Worm (Caenorhabditis elegans) whole organism, young adult: ENCODE measurements around the gene Y65A5A.2.

Experiments used
- C17E4.6 ChIP-seq: fragments of 200-800 bp; sonication (Bioruptor generic); IDR thresholded peaks from 2 replicates; pipeline ENCODE4 v1.3.6; 2022; ENCODE audit warnings: missing genetic modification reagents, missing genetic modification characterization, missing compliant biosample characterization
- F10E7.11 ChIP-seq: sonication (generic microtip); optimal IDR thresholded peaks from 2 replicates; lab custom pipeline; 2017; ENCODE audit warnings: mild to moderate bottlenecking, missing genetic modification characterization, moderate library complexity, missing compliant biosample characterization
- F33H1.4 ChIP-seq: fragments of 200-800 bp; sonication (Bioruptor generic); IDR thresholded peaks from 2 replicates; pipeline ENCODE4 v1.3.6; 2022; ENCODE audit warnings: missing genetic modification reagents, missing genetic modification characterization, missing compliant biosample characterization
- F37B4.10 ChIP-seq: fragments of 200-800 bp; sonication (Bioruptor generic); IDR thresholded peaks from 2 replicates; pipeline ENCODE4 v1.3.6; 2022; ENCODE audit warnings: missing genetic modification characterization, missing compliant biosample characterization
- F55B11.4 ChIP-seq: sonication (generic microtip); optimal IDR thresholded peaks from 2 replicates; lab custom pipeline; 2016; ENCODE audit warnings: missing compliant biosample characterization, missing genetic modification characterization, borderline replicate concordance; ENCODE audit not compliant: insufficient read depth
- athp-1 ChIP-seq: sonication (generic microtip); optimal IDR thresholded peaks from 2 replicates; lab custom pipeline; 2017; ENCODE audit warnings: mild to moderate bottlenecking, missing genetic modification characterization, missing compliant biosample characterization
- attf-6 ChIP-seq: fragments of 200-800 bp; sonication (Bioruptor generic); IDR thresholded peaks from 2 replicates; pipeline ENCODE4 v1.3.6; 2022; ENCODE audit warnings: missing genetic modification reagents, missing genetic modification characterization, missing compliant biosample characterization
- bed-2 ChIP-seq: fragments of 200-800 bp; sonication (Bioruptor generic); IDR thresholded peaks from 2 replicates; pipeline ENCODE4 v1.3.6; 2022; ENCODE audit warnings: missing genetic modification reagents, missing genetic modification characterization, missing compliant biosample characterization
- ccch-3 ChIP-seq: fragments of 200-800 bp; sonication (Bioruptor generic); optimal IDR thresholded peaks from 2 replicates; lab custom pipeline; 2018; ENCODE audit warnings: mild to moderate bottlenecking, missing genetic modification characterization, missing compliant biosample characterization
- dox-1 ChIP-seq: fragments of 200-800 bp; sonication (Bioruptor generic); IDR thresholded peaks from 2 replicates; pipeline ENCODE4 v1.3.6; 2022; ENCODE audit warnings: missing genetic modification reagents, missing genetic modification characterization, missing compliant biosample characterization
- dpl-1 ChIP-seq: fragments of 150-350 bp; optimal IDR thresholded peaks from 2 replicates; lab custom pipeline; 2014; ENCODE audit warnings: missing biosample characterization, missing genetic modification reagents, missing genetic modification characterization
- efl-1 ChIP-seq: fragments of 150-350 bp; optimal IDR thresholded peaks from 2 replicates; lab custom pipeline; 2014; ENCODE audit warnings: missing biosample characterization, missing genetic modification reagents, missing genetic modification characterization
- egrh-3 ChIP-seq: fragments of 200-800 bp; sonication (Bioruptor generic); IDR thresholded peaks from 2 replicates; pipeline ENCODE4 v1.3.6; 2022; ENCODE audit warnings: missing genetic modification reagents, missing genetic modification characterization, missing compliant biosample characterization
- ekl-4 ChIP-seq: fragments of 200-800 bp; sonication (Bioruptor generic); IDR thresholded peaks from 2 replicates; pipeline ENCODE4 v1.3.6; 2022; ENCODE audit warnings: missing genetic modification reagents, missing genetic modification characterization, missing compliant biosample characterization
- hmg-1.2 ChIP-seq: fragments of 200-800 bp; sonication (Bioruptor generic); IDR thresholded peaks from 2 replicates; pipeline ENCODE4 v1.3.6; 2022; ENCODE audit warnings: missing genetic modification reagents, missing genetic modification characterization, missing compliant biosample characterization
- hrde-1 ChIP-seq: sonication (generic microtip); optimal IDR thresholded peaks from 2 replicates; lab custom pipeline; 2016; ENCODE audit warnings: missing genetic modification characterization, mild to moderate bottlenecking, missing compliant biosample characterization, moderate library complexity, missing genotype, missing genetic modification reagents, borderline replicate concordance
- hsf-1 ChIP-seq: fragments of 200-800 bp; sonication (Bioruptor generic); IDR thresholded peaks from 2 replicates; pipeline ENCODE4 v1.3.6; 2022; ENCODE audit warnings: missing genetic modification reagents, missing genetic modification characterization, missing compliant biosample characterization
- let-526 ChIP-seq: fragments of 200-800 bp; sonication (Bioruptor generic); IDR thresholded peaks from 2 replicates; pipeline ENCODE4 v1.3.6; 2022; ENCODE audit warnings: missing genetic modification reagents, missing genetic modification characterization, missing compliant biosample characterization
- let-607 ChIP-seq, 2 experiments: fragments of 200-800 bp in 1 of 2; sonication (Bioruptor generic) in 1 of 2; sonication (generic microtip) in 1 of 2; optimal IDR thresholded peaks; 2 replicates each; lab custom pipeline; 2016 to 2018; ENCODE audit warnings: mild to moderate bottlenecking in 2 of 2, missing compliant biosample characterization in 2 of 2, missing genetic modification characterization in 2 of 2, moderate library complexity in 2 of 2, missing genotype in 1 of 2
- lin-26 ChIP-seq: fragments of 200-800 bp; sonication (Bioruptor generic); IDR thresholded peaks from 2 replicates; pipeline ENCODE4 v1.3.6; 2022; ENCODE audit warnings: missing genetic modification reagents, missing genetic modification characterization, missing compliant biosample characterization
- lin-35 ChIP-seq, 3 experiments: fragments of 150-350 bp in 2 of 3; sonication (generic microtip) in 1 of 3; optimal IDR thresholded peaks; 2 replicates each; lab custom pipeline; 2014 to 2018; ENCODE audit warnings: missing biosample characterization in 3 of 3, missing genetic modification characterization in 3 of 3, missing genetic modification reagents in 3 of 3
- madf-10 ChIP-seq: sonication (generic microtip); optimal IDR thresholded peaks from 2 replicates; lab custom pipeline; 2016; ENCODE audit warnings: mild to moderate bottlenecking, missing genetic modification characterization, missing compliant biosample characterization
- madf-6 ChIP-seq: fragments of 200-800 bp; sonication (Bioruptor generic); IDR thresholded peaks from 2 replicates; pipeline ENCODE4 v1.3.6; 2022; ENCODE audit warnings: missing genetic modification reagents, missing genetic modification characterization, missing compliant biosample characterization
- mcd-1 ChIP-seq: fragments of 200-800 bp; sonication (Bioruptor generic); IDR thresholded peaks from 2 replicates; pipeline ENCODE4 v1.3.6; 2022; ENCODE audit warnings: missing genetic modification reagents, missing genetic modification characterization, missing compliant biosample characterization
- mel-28 ChIP-seq: sonication (generic microtip); optimal IDR thresholded peaks from 2 replicates; lab custom pipeline; 2016; ENCODE audit warnings: borderline replicate concordance, mild to moderate bottlenecking, missing genetic modification characterization, missing compliant biosample characterization
- mxl-1 ChIP-seq: sonication (generic microtip); optimal IDR thresholded peaks from 2 replicates; lab custom pipeline; 2016; ENCODE audit warnings: missing genetic modification characterization, missing compliant biosample characterization
- nhr-90 ChIP-seq: sonication (generic microtip); optimal IDR thresholded peaks from 2 replicates; lab custom pipeline; 2016; ENCODE audit warnings: missing genotype, mild to moderate bottlenecking, missing genetic modification characterization, missing compliant biosample characterization
- pbrm-1 ChIP-seq: fragments of 200-800 bp; sonication (Bioruptor generic); IDR thresholded peaks from 2 replicates; pipeline ENCODE4 v1.3.6; 2022; ENCODE audit warnings: missing genetic modification reagents, missing genetic modification characterization, missing compliant biosample characterization
- rec-8 ChIP-seq, 2 experiments: sonication (generic microtip); optimal IDR thresholded peaks; 2 replicates each; lab custom pipeline; 2016; ENCODE audit warnings: mild to moderate bottlenecking in 2 of 2, missing genetic modification characterization in 2 of 2, missing genetic modification reagents in 2 of 2, missing genotype in 2 of 2, missing biosample characterization in 1 of 2, missing compliant biosample characterization in 1 of 2, moderate library complexity in 1 of 2
- snpc-3.4 ChIP-seq: sonication (generic microtip); optimal IDR thresholded peaks from 2 replicates; lab custom pipeline; 2017; ENCODE audit warnings: missing genetic modification characterization, mild to moderate bottlenecking, missing compliant biosample characterization, antibody characterized with exemption, moderate library complexity, missing genotype, missing genetic modification reagents
- snpc-4 ChIP-seq, 5 experiments: fragments of 150-350 bp in 1 of 5; sonication (generic microtip) in 4 of 5; optimal IDR thresholded peaks; 2 replicates each; lab custom pipeline; 2014 to 2018; ENCODE audit warnings: missing genetic modification characterization in 5 of 5, missing biosample characterization in 3 of 5, antibody characterized with exemption in 2 of 5, mild to moderate bottlenecking in 2 of 5, missing compliant biosample characterization in 2 of 5, missing genotype in 2 of 5, moderate library complexity in 2 of 5, missing genetic modification reagents in 1 of 5
- ztf-26 ChIP-seq: sonication (generic microtip); optimal IDR thresholded peaks from 2 replicates; lab custom pipeline; 2017; ENCODE audit warnings: missing genetic modification characterization, missing compliant biosample characterization
- ztf-6 ChIP-seq: fragments of 200-800 bp; sonication (Bioruptor generic); IDR thresholded peaks from 2 replicates; pipeline ENCODE4 v1.3.6; 2022; ENCODE audit warnings: missing genetic modification reagents, missing genetic modification characterization, missing compliant biosample characterization

The Y65A5A.2 gene

ce11 chrIV:16381933-16382591 lies 29.8 kb upstream of the Y65A5A.2 start, which contains the start of gene Y7A9D.1 (continued):
- TF ChIP-seq hrde-1 = peak; percentile 41
- peak; percentile 92 for TF ChIP-seq snpc-4 (GFP tag; optimal IDR thresholded peaks at IDR 0.05; lab: Kevin White, UChicago)
- peak in 3 of 4 experiments; percentile 95 to 98 (median 97) for TF ChIP-seq snpc-4 (tag; optimal IDR thresholded peaks at IDR 0.05; lab: Kevin White, UChicago)
- no peak for TF ChIP-seq F55B11.4 (tag; lab: Kevin White, UChicago)
- no peak for TF ChIP-seq ccch-3 (GFP tag; lab: Kevin White, UChicago)
- peak; percentile 74 for TF ChIP-seq hsf-1
- TF ChIP-seq bed-2 = no peak
- TF ChIP-seq ztf-26 (tag; lab: Kevin White, UChicago) = peak; percentile 45
- TF ChIP-seq attf-6 (GFP tag; lab: Robert Waterston, UW) = peak; percentile 99
- peak; percentile 78 for TF ChIP-seq snpc-3.4 (tag; lab: Kevin White, UChicago)
- TF ChIP-seq mel-28 (tag; lab: Kevin White, UChicago) = no peak
- peak in 1 of 2 experiments; percentile 19 for TF ChIP-seq let-607 (tag; optimal IDR thresholded peaks at IDR 0.05; lab: Kevin White, UChicago)
- TF ChIP-seq F37B4.10 (GFP tag; lab: Robert Waterston, UW) = 0 out of 2 replicates have a peak, but pooled peaks have one; percentile 49
- TF ChIP-seq let-526 (GFP tag; lab: Robert Waterston, UW) = peak; percentile 62; the same call in 1 of the 2 replicates
- peak in 1 of 2 experiments; percentile 20 for TF ChIP-seq rec-8 (tag; optimal IDR thresholded peaks at IDR 0.05; lab: Kevin White, UChicago)
- TF ChIP-seq mcd-1 (GFP tag; lab: Robert Waterston, UW) = peak; percentile 69
- TF ChIP-seq lin-35 (GFP tag; optimal IDR thresholded peaks at IDR 0.05; lab: Kevin White, UChicago) = peak in 1 of 3 experiments; percentile 40
- no peak for TF ChIP-seq madf-6 (GFP tag; lab: Robert Waterston, UW)
- TF ChIP-seq C17E4.6 (GFP tag; lab: Robert Waterston, UW) = 0 out of 2 replicates have a peak, but pooled peaks have one; percentile 36
- peak; percentile 85 for TF ChIP-seq lin-26 (GFP tag; lab: Robert Waterston, UW)
- TF ChIP-seq egrh-3 (GFP tag; lab: Robert Waterston, UW) = peak; percentile 36
- TF ChIP-seq F33H1.4 (GFP tag; lab: Robert Waterston, UW) = 0 out of 2 replicates have a peak, but pooled peaks have one; percentile 15
- no peak for TF ChIP-seq dox-1 (GFP tag; lab: Robert Waterston, UW)
- no peak for TF ChIP-seq ztf-6 (GFP tag; lab: Robert Waterston, UW)
- no peak for TF ChIP-seq pbrm-1
- TF ChIP-seq nhr-90 = peak; percentile 53
- TF ChIP-seq hmg-1.2 (GFP tag; lab: Robert Waterston, UW) = peak; percentile 74
- TF ChIP-seq madf-10 (tag; lab: Kevin White, UChicago) = peak; percentile 43
- TF ChIP-seq mxl-1 (tag; lab: Kevin White, UChicago) = no peak
- no peak for TF ChIP-seq dpl-1
- TF ChIP-seq ekl-4 = peak; percentile 66
- TF ChIP-seq F10E7.11 = peak; percentile 31
- no peak for TF ChIP-seq efl-1 (GFP tag; lab: Kevin White, UChicago)

ce11 chrIV:16384665-16385064 lies 27.2 kb upstream of the Y65A5A.2 start:
- no peak for TF ChIP-seq snpc-4 (GFP tag; optimal IDR thresholded peaks at IDR 0.05; lab: Kevin White, UChicago)
- TF ChIP-seq snpc-4 (tag; optimal IDR thresholded peaks at IDR 0.05; lab: Kevin White, UChicago) = peak in 2 of 4 experiments; percentile 78 to 94
- TF ChIP-seq attf-6 (GFP tag; lab: Robert Waterston, UW) = peak; percentile 64; the same call in 1 of the 2 replicates
- 0 out of 2 replicates have a peak, but pooled peaks have one; percentile 22 for TF ChIP-seq mcd-1 (GFP tag; lab: Robert Waterston, UW)
- TF ChIP-seq athp-1 (tag; lab: Kevin White, UChicago) = no peak
